Fruit fly (Drosophila melanogaster) whole organism, embryonic: ENCODE data around the gene PDCD-5.

ENCODE experiments used
- Ada2b ChIP-seq: fragments of 200-800 bp; sonication (Bioruptor generic); IDR thresholded peaks from 2 replicates; pipeline ENCODE4 v1.3.6; 2022; ENCODE audit warnings: missing biosample characterization, missing genetic modification characterization
- CG10654 ChIP-seq: fragments of 200-800 bp; sonication (Bioruptor generic); optimal IDR thresholded peaks from 2 replicates; lab custom pipeline; 2016; ENCODE audit warnings: missing biosample characterization, missing genetic modification characterization
- CG11093 ChIP-seq: fragments of 200-800 bp; sonication (Bioruptor generic); IDR thresholded peaks from 3 replicates; pipeline ENCODE4 v1.3.6; 2022; ENCODE audit warnings: missing biosample characterization, missing genetic modification characterization
- CG11723 ChIP-seq: fragments of 200-800 bp; sonication (Bioruptor generic); optimal IDR thresholded peaks from 2 replicates; lab custom pipeline; 2017; ENCODE audit warnings: missing biosample characterization, mild to moderate bottlenecking, missing genetic modification characterization
- CG12071 ChIP-seq: fragments of 200-800 bp; sonication (Bioruptor generic); optimal IDR thresholded peaks from 3 replicates; lab custom pipeline; 2018; ENCODE audit warnings: missing biosample characterization, mild to moderate bottlenecking, missing genetic modification characterization
- CG12104 ChIP-seq: fragments of 200-800 bp; sonication (Bioruptor generic); optimal IDR thresholded peaks from 3 replicates; lab custom pipeline; 2016; ENCODE audit warnings: missing biosample characterization, missing genetic modification characterization
- CG12219 ChIP-seq: fragments of 200-800 bp; sonication (Bioruptor generic); optimal IDR thresholded peaks from 3 replicates; lab custom pipeline; 2018; ENCODE audit warnings: missing biosample characterization, mild to moderate bottlenecking, missing genetic modification characterization
- CG17186 ChIP-seq: fragments of 200-800 bp; sonication (Bioruptor generic); optimal IDR thresholded peaks from 3 replicates; lab custom pipeline; 2017; ENCODE audit warnings: missing biosample characterization, missing genetic modification reagents, missing genetic modification characterization
- CG17361 ChIP-seq: fragments of 200-800 bp; sonication (Bioruptor generic); IDR thresholded peaks from 3 replicates; pipeline ENCODE4 v1.3.6; 2022; ENCODE audit warnings: missing biosample characterization, missing genetic modification characterization
- CG17612 ChIP-seq: fragments of 200-800 bp; sonication (Bioruptor generic); IDR thresholded peaks from 2 replicates; pipeline ENCODE4 v1.3.6; 2022; ENCODE audit warnings: missing biosample characterization, missing genetic modification characterization
- CG17802 ChIP-seq: fragments of 200-800 bp; sonication (Bioruptor generic); optimal IDR thresholded peaks from 2 replicates; lab custom pipeline; 2018; ENCODE audit warnings: missing biosample characterization, mild to moderate bottlenecking, missing genetic modification characterization, moderate library complexity
- CG18619 ChIP-seq: fragments of 200-800 bp; sonication (Bioruptor generic); optimal IDR thresholded peaks from 3 replicates; lab custom pipeline; 2017; ENCODE audit warnings: missing biosample characterization, mild to moderate bottlenecking, missing genetic modification characterization
- CG31224 ChIP-seq: fragments of 200-800 bp; sonication (Bioruptor generic); IDR thresholded peaks from 2 replicates; pipeline ENCODE4 v1.3.6; 2022; ENCODE audit warnings: missing biosample characterization, missing genetic modification characterization
- CG4424 ChIP-seq: fragments of 200-800 bp; sonication (Bioruptor generic); optimal IDR thresholded peaks from 3 replicates; lab custom pipeline; 2016; ENCODE audit warnings: missing biosample characterization, missing genetic modification characterization
- CG4617 ChIP-seq: fragments of 200-800 bp; sonication (Bioruptor generic); optimal IDR thresholded peaks from 3 replicates; lab custom pipeline; 2016; ENCODE audit warnings: missing biosample characterization, missing genetic modification characterization, borderline replicate concordance
- CG4707 ChIP-seq: fragments of 200-800 bp; sonication (Bioruptor generic); optimal IDR thresholded peaks from 2 replicates; lab custom pipeline; 2018; ENCODE audit warnings: missing biosample characterization, mild to moderate bottlenecking, missing genetic modification characterization, moderate library complexity
- CG6272 ChIP-seq: fragments of 200-800 bp; sonication (Bioruptor generic); IDR thresholded peaks from 2 replicates; pipeline ENCODE4 v1.3.6; 2022; ENCODE audit warnings: missing biosample characterization, missing genetic modification characterization
- CG6689 ChIP-seq: fragments of 200-800 bp; sonication (Bioruptor generic); IDR thresholded peaks from 2 replicates; pipeline ENCODE4 v1.3.6; 2022; ENCODE audit warnings: missing biosample characterization, missing genetic modification characterization
- Deaf1 ChIP-seq: fragments of 200-800 bp; optimal IDR thresholded peaks from 3 replicates; lab custom pipeline; 2019; ENCODE audit warnings: missing biosample characterization, mild to moderate bottlenecking, missing genetic modification characterization, moderate library complexity
- Dp ChIP-seq: fragments of 200-800 bp; sonication (Bioruptor generic); optimal IDR thresholded peaks from 2 replicates; lab custom pipeline; 2018; ENCODE audit warnings: missing biosample characterization, mild to moderate bottlenecking, missing genetic modification characterization, moderate library complexity
- Drgx ChIP-seq: fragments of 200-800 bp; sonication (Bioruptor generic); IDR thresholded peaks from 2 replicates; pipeline ENCODE4 v1.3.6; 2022; ENCODE audit warnings: missing biosample characterization, missing genetic modification characterization
- Eip74EF ChIP-seq, 2 experiments: fragments of 200-800 bp in 1 of 2; fragments of >200 bp in 1 of 2; sonication (Bioruptor generic) in 1 of 2; optimal IDR thresholded peaks; 2 replicates each; lab custom pipeline; 2017 to 2019; ENCODE audit warnings: missing biosample characterization in 2 of 2, missing genetic modification characterization in 2 of 2, mild to moderate bottlenecking in 1 of 2, moderate library complexity in 1 of 2
- GATAe ChIP-seq: fragments of 200-800 bp; sonication (Bioruptor generic); conservative IDR thresholded peaks from 2 replicates; pipeline ENCODE4 v1.3.6; 2022; ENCODE audit warnings: missing biosample characterization, missing genetic modification characterization
- H2.0 ChIP-seq: fragments of 200-800 bp; sonication (Bioruptor generic); IDR thresholded peaks from 2 replicates; pipeline ENCODE4 v1.3.6; 2022; ENCODE audit warnings: missing biosample characterization, missing genetic modification characterization
- Hand ChIP-seq: fragments of 200-800 bp; sonication (Bioruptor generic); optimal IDR thresholded peaks from 2 replicates; lab custom pipeline; 2017; ENCODE audit warnings: mild to moderate bottlenecking, missing biosample characterization, missing genetic modification reagents, missing genetic modification characterization
- Hey ChIP-seq: fragments of 200-800 bp; sonication (Bioruptor generic); optimal IDR thresholded peaks from 3 replicates; lab custom pipeline; 2018; ENCODE audit warnings: missing biosample characterization, mild to moderate bottlenecking, missing genetic modification characterization
- MESR4 ChIP-seq: fragments of 200-800 bp; sonication (Bioruptor generic); optimal IDR thresholded peaks from 2 replicates; lab custom pipeline; 2018; ENCODE audit warnings: missing biosample characterization, mild to moderate bottlenecking, missing genetic modification characterization, moderate library complexity
- Meics ChIP-seq: fragments of 200-800 bp; sonication (Bioruptor generic); optimal IDR thresholded peaks from 2 replicates; lab custom pipeline; 2017; ENCODE audit warnings: missing biosample characterization, mild to moderate bottlenecking, missing genetic modification characterization
- Pdp1 ChIP-seq, 2 experiments: fragments of 200-800 bp; sonication (Bioruptor generic); optimal IDR thresholded peaks; 3 replicates each; lab custom pipeline; 2016; ENCODE audit warnings: missing biosample characterization in 2 of 2, missing genetic modification characterization in 2 of 2, mild to moderate bottlenecking in 1 of 2, moderate library complexity in 1 of 2
- Side ChIP-seq: fragments of 200-800 bp; sonication (Bioruptor generic); optimal IDR thresholded peaks from 2 replicates; lab custom pipeline; 2016; ENCODE audit warnings: missing biosample characterization, missing genetic modification characterization
- Sox102F ChIP-seq: fragments of 200-800 bp; sonication (Bioruptor generic); optimal IDR thresholded peaks from 2 replicates; lab custom pipeline; 2018; ENCODE audit warnings: missing biosample characterization, mild to moderate bottlenecking, missing genetic modification characterization, moderate library complexity
- Spps ChIP-seq: fragments of 200-800 bp; sonication (Bioruptor generic); optimal IDR thresholded peaks from 2 replicates; lab custom pipeline; 2018; ENCODE audit warnings: missing biosample characterization, mild to moderate bottlenecking, missing genetic modification characterization
- Sry-δ ChIP-seq: fragments of 200-800 bp; sonication (Bioruptor generic); optimal IDR thresholded peaks from 2 replicates; lab custom pipeline; 2016; ENCODE audit warnings: missing biosample characterization, missing genetic modification characterization
- Ssrp ChIP-seq: fragments of 200-800 bp; sonication (Bioruptor generic); optimal IDR thresholded peaks from 2 replicates; lab custom pipeline; 2018; ENCODE audit warnings: missing biosample characterization, mild to moderate bottlenecking, missing genetic modification characterization, moderate library complexity
- Taf1 ChIP-seq: fragments of 200-800 bp; sonication (Bioruptor generic); IDR thresholded peaks from 2 replicates; pipeline ENCODE4 v1.3.6; 2022; ENCODE audit warnings: missing biosample characterization, missing genetic modification characterization
- YL-1 ChIP-seq: fragments of 200-800 bp; sonication (Bioruptor generic); optimal IDR thresholded peaks from 3 replicates; lab custom pipeline; 2017; ENCODE audit warnings: missing biosample characterization, mild to moderate bottlenecking, missing genetic modification characterization
- ash1 ChIP-seq: fragments of 200-800 bp; sonication (Bioruptor generic); optimal IDR thresholded peaks from 2 replicates; lab custom pipeline; 2018; ENCODE audit warnings: missing biosample characterization, mild to moderate bottlenecking, missing genetic modification characterization
- crp ChIP-seq, 2 experiments: fragments of 200-800 bp; sonication (Bioruptor generic); optimal IDR thresholded peaks; 2 replicates in 1 of 2; 3 replicates in 1 of 2; lab custom pipeline; 2017; ENCODE audit warnings: missing biosample characterization in 2 of 2, missing genetic modification characterization in 2 of 2, mild to moderate bottlenecking in 1 of 2, moderate library complexity in 1 of 2
- gcm2 ChIP-seq: fragments of 200-800 bp; sonication (Bioruptor generic); optimal IDR thresholded peaks from 2 replicates; lab custom pipeline; 2016; ENCODE audit warnings: missing biosample characterization, missing genetic modification characterization
- gem ChIP-seq: fragments of 200-800 bp; sonication (Bioruptor generic); optimal IDR thresholded peaks from 2 replicates; lab custom pipeline; 2019; ENCODE audit warnings: missing biosample characterization, mild to moderate bottlenecking, missing genetic modification characterization, moderate library complexity
- kay ChIP-seq: fragments of 200-800 bp; sonication (Bioruptor generic); optimal IDR thresholded peaks from 2 replicates; lab custom pipeline; 2016; ENCODE audit warnings: missing biosample characterization, missing genetic modification characterization
- klu ChIP-seq: fragments of 200-800 bp; sonication (Bioruptor generic); IDR thresholded peaks from 2 replicates; pipeline ENCODE4 v1.3.6; 2022; ENCODE audit warnings: missing biosample characterization, missing genetic modification characterization
- lbe ChIP-seq: fragments of 200-800 bp; sonication (Bioruptor generic); optimal IDR thresholded peaks from 2 replicates; lab custom pipeline; 2016; ENCODE audit warnings: missing biosample characterization, mild to moderate bottlenecking, missing genetic modification characterization
- maf-S ChIP-seq: fragments of 200-800 bp; sonication (Bioruptor generic); optimal IDR thresholded peaks from 2 replicates; lab custom pipeline; 2016; ENCODE audit warnings: missing biosample characterization, missing genetic modification characterization
- org-1 ChIP-seq: fragments of 200-800 bp; sonication (Bioruptor generic); optimal IDR thresholded peaks from 2 replicates; lab custom pipeline; 2017; ENCODE audit warnings: missing biosample characterization, missing genetic modification characterization
- ranshi ChIP-seq: fragments of 200-800 bp; sonication (Bioruptor generic); IDR thresholded peaks from 2 replicates; pipeline ENCODE4 v1.3.6; 2022; ENCODE audit warnings: missing biosample characterization, missing genetic modification characterization
- repo ChIP-seq: fragments of 200-800 bp; sonication (Bioruptor generic); optimal IDR thresholded peaks from 2 replicates; lab custom pipeline; 2016; ENCODE audit warnings: missing biosample characterization, missing genetic modification characterization
- sc ChIP-seq, 3 experiments: fragments of >200 bp in 2 of 3; fragments of 200-800 bp in 1 of 3; sonication (Bioruptor generic) in 1 of 3; optimal IDR thresholded peaks; 2 replicates in 2 of 3; 3 replicates in 1 of 3; lab custom pipeline; 2017; ENCODE audit warnings: mild to moderate bottlenecking in 1 of 3, missing biosample characterization in 1 of 3, missing genetic modification characterization in 1 of 3, missing genetic modification reagents in 1 of 3
- stwl ChIP-seq: fragments of 200-800 bp; sonication (Bioruptor generic); optimal IDR thresholded peaks from 3 replicates; lab custom pipeline; 2018; ENCODE audit warnings: missing biosample characterization, mild to moderate bottlenecking, missing genetic modification characterization, moderate library complexity
- wdn ChIP-seq: fragments of 200-800 bp; sonication (Bioruptor generic); IDR thresholded peaks from 2 replicates; pipeline ENCODE4 v1.3.6; 2022; ENCODE audit warnings: missing biosample characterization, missing genetic modification characterization

The PDCD-5 gene

dm6 chr3L:16181330-16181830, 50.5 kb downstream of the PDCD-5 start:
- no peak for TF ChIP-seq CG4707 (GFP tag; lab: Kevin White, UChicago)
- TF ChIP-seq CG6272 (GFP tag; lab: Robert Waterston, UW) = no peak
- TF ChIP-seq klu (GFP tag; lab: Robert Waterston, UW) = no peak
- no peak for TF ChIP-seq Hey (tag; lab: Kevin White, UChicago)
- TF ChIP-seq gem (tag; lab: Kevin White, UChicago) = peak; percentile 19
- TF ChIP-seq org-1 (GFP tag; lab: Kevin White, UChicago) = no peak
- TF ChIP-seq CG10654 = peak; percentile 3
- no peak for TF ChIP-seq CG11093 (GFP tag; lab: Robert Waterston, UW)
- TF ChIP-seq Spps (tag; lab: Kevin White, UChicago) = peak; percentile 18
- no peak for TF ChIP-seq Hand (GFP tag; lab: Kevin White, UChicago)
- TF ChIP-seq stwl (tag; lab: Kevin White, UChicago) = peak; percentile 8
- no peak for TF ChIP-seq H2.0 (GFP tag; lab: Robert Waterston, UW)
- TF ChIP-seq Drgx (GFP tag; lab: Robert Waterston, UW) = peak; percentile 77
- no peak for TF ChIP-seq kay (GFP tag; lab: Kevin White, UChicago)
- no peak for TF ChIP-seq CG17802 (tag; lab: Kevin White, UChicago)
- peak; percentile 17 for TF ChIP-seq Sox102F (GFP tag; lab: Kevin White, UChicago)
- no peak for TF ChIP-seq GATAe
- no peak for TF ChIP-seq gcm2 (GFP tag; lab: Kevin White, UChicago)
- no peak for TF ChIP-seq crp (GFP tag; optimal IDR thresholded peaks at IDR 0.05; lab: Kevin White, UChicago)
- no peak for TF ChIP-seq Pdp1 (GFP tag; optimal IDR thresholded peaks at IDR 0.05; lab: Kevin White, UChicago)
- no peak for TF ChIP-seq CG4617 (GFP tag; lab: Kevin White, UChicago)
- no peak for TF ChIP-seq CG12071 (GFP tag; lab: Kevin White, UChicago)
- no peak for TF ChIP-seq Sry-δ (GFP tag; lab: Kevin White, UChicago)
- no peak for TF ChIP-seq CG17612
- no peak for TF ChIP-seq CG18619 (GFP tag; lab: Kevin White, UChicago)
- TF ChIP-seq ranshi (GFP tag; lab: Robert Waterston, UW) = peak; percentile 31; the same call in 1 of the 2 replicates
- TF ChIP-seq CG4424 (GFP tag; lab: Kevin White, UChicago) = peak; percentile 16
- no peak for TF ChIP-seq Ada2b (GFP tag; lab: Robert Waterston, UW)
- TF ChIP-seq MESR4 (GFP tag; lab: Kevin White, UChicago) = no peak
- TF ChIP-seq ash1 (GFP tag; lab: Kevin White, UChicago) = no peak
- no peak for TF ChIP-seq sc (optimal IDR thresholded peaks at IDR 0.05; lab: Kevin White, UChicago)
- TF ChIP-seq sc (GFP tag; optimal IDR thresholded peaks at IDR 0.05; lab: Kevin White, UChicago) = no peak
- no peak for TF ChIP-seq CG31224 (GFP tag; lab: Robert Waterston, UW)
- TF ChIP-seq lbe (GFP tag; lab: Kevin White, UChicago) = peak; percentile 0
- TF ChIP-seq CG12104 = no peak
- TF ChIP-seq maf-S (GFP tag; lab: Kevin White, UChicago) = no peak
- TF ChIP-seq CG12219 (GFP tag; lab: Kevin White, UChicago) = no peak
- TF ChIP-seq Meics (GFP tag; lab: Kevin White, UChicago) = peak; percentile 22
- peak in 1 of 2 experiments; percentile 15 for TF ChIP-seq Eip74EF (GFP tag; optimal IDR thresholded peaks at IDR 0.05; lab: Kevin White, UChicago)
- no peak for TF ChIP-seq wdn (GFP tag; lab: Robert Waterston, UW)
- TF ChIP-seq CG17186 (GFP tag; lab: Kevin White, UChicago) = no peak
- TF ChIP-seq repo (GFP tag; lab: Kevin White, UChicago) = no peak
- no peak for TF ChIP-seq Taf1
- 0 out of 3 replicates have a peak, but pooled peaks have one; percentile 20 for TF ChIP-seq CG17361 (GFP tag; lab: Robert Waterston, UW)
- TF ChIP-seq CG6689 = peak; percentile 15; the same call in 1 of the 2 replicates
- TF ChIP-seq Side (GFP tag; lab: Kevin White, UChicago) = no peak
- TF ChIP-seq Deaf1 (tag; lab: Kevin White, UChicago) = peak; percentile 76
- TF ChIP-seq CG11723 (GFP tag; lab: Kevin White, UChicago) = no peak
- TF ChIP-seq YL-1 = no peak
- no peak for TF ChIP-seq Ssrp (tag; lab: Kevin White, UChicago)
- TF ChIP-seq Dp (GFP tag; lab: Kevin White, UChicago) = no peak
